Fruit fly (Drosophila melanogaster) S2 (cell line): ENCODE measurements around the gene Kul.

Experiments used
- CG8478 ChIP-seq: fragments of >200 bp; optimal IDR thresholded peaks from 2 replicates; lab custom pipeline; 2018
- CTCF ChIP-seq, 2 experiments: fragments of >200 bp; optimal IDR thresholded peaks; 2 replicates each; lab custom pipeline; 2018

dm6 chr3R:29682152-29682600, 43.5 kb upstream of the Kul start, which contains the start of the genes CG7582 and Gycalpha99B:
- TF ChIP-seq CTCF (optimal IDR thresholded peaks at IDR 0.05; lab: Kevin White, UChicago) (peak in 1 of 2 experiments; percentile 13), CG8478 (no peak)
